Worm (Caenorhabditis elegans) whole organism, L2 larva: ENCODE measurements around the gene C36A4.11.
A peak's percentile ranks its signal among the peaks of the same experiment; 100 is the strongest.

ENCODE experiments used
- aly-2 ChIP-seq: fragments of 150-350 bp; optimal IDR thresholded peaks from 2 replicates; lab custom pipeline; 2014; ENCODE audit warnings: missing biosample characterization, missing genetic modification characterization
- ama-1 ChIP-seq: fragments of 150-350 bp; optimal IDR thresholded peaks from 2 replicates; lab custom pipeline; 2018; ENCODE audit warnings: inconsistent platforms
- ceh-82 ChIP-seq: fragments of 150-350 bp; optimal IDR thresholded peaks from 2 replicates; lab custom pipeline; 2014; ENCODE audit warnings: missing biosample characterization, missing genetic modification characterization
- elt-1 ChIP-seq: fragments of 150-350 bp; optimal IDR thresholded peaks from 2 replicates; lab custom pipeline; 2014; ENCODE audit warnings: missing biosample characterization, missing genetic modification characterization
- elt-3 ChIP-seq: sonication (generic microtip); optimal IDR thresholded peaks from 2 replicates; lab custom pipeline; 2017; ENCODE audit warnings: missing biosample characterization, missing genetic modification characterization
- fos-1 ChIP-seq: fragments of 150-350 bp; optimal IDR thresholded peaks from 2 replicates; lab custom pipeline; 2014; ENCODE audit warnings: missing biosample characterization, missing genetic modification characterization
- lin-13 ChIP-seq: fragments of 150-350 bp; optimal IDR thresholded peaks from 2 replicates; lab custom pipeline; 2014; ENCODE audit warnings: missing biosample characterization, missing genetic modification reagents, missing genetic modification characterization
- lin-39 ChIP-seq: fragments of 150-350 bp; optimal IDR thresholded peaks from 2 replicates; lab custom pipeline; 2014; ENCODE audit warnings: missing biosample characterization, missing genetic modification reagents, missing genetic modification characterization
- nhr-11 ChIP-seq: fragments of 150-350 bp; optimal IDR thresholded peaks from 2 replicates; lab custom pipeline; 2014; ENCODE audit warnings: missing biosample characterization, missing genetic modification characterization
- nhr-237 ChIP-seq: fragments of 150-350 bp; optimal IDR thresholded peaks from 2 replicates; lab custom pipeline; 2014; ENCODE audit warnings: missing biosample characterization, missing genetic modification characterization
- nhr-25 ChIP-seq: fragments of 150-350 bp; sonication (generic microtip); optimal IDR thresholded peaks from 3 replicates; lab custom pipeline; 2014; ENCODE audit warnings: missing biosample characterization, missing genetic modification characterization
- snpc-4 ChIP-seq: fragments of 150-350 bp; optimal IDR thresholded peaks from 2 replicates; lab custom pipeline; 2014; ENCODE audit warnings: missing biosample characterization, missing genetic modification characterization
- unc-55 ChIP-seq: fragments of 150-350 bp; sonication (generic microtip); optimal IDR thresholded peaks from 3 replicates; lab custom pipeline; 2014; ENCODE audit warnings: missing biosample characterization, missing genetic modification reagents, missing genetic modification characterization

DNA sequence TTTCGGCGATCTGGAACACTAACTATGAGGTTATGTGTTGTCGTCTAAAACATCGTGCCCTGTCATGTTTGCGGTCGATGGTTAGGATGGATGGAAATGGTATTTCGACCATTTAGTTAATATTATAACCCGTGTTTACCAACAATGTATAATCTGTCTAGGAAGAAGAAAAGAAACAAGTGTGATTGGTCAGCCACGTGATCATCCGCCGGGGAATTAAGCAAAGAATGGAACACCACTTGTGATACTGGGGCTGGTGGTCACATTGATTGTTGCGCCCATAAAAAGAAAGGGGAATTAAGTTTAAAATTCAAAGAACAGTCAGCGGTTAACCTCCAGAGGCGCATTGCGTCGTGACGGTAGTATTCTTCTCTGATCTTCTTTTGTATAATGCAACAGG lies 35.2 kb downstream of the C36A4.11 start:
- TF ChIP-seq lin-39 (tag; lab: Kevin White, UChicago) (no peak), lin-13 (GFP tag; lab: Kevin White, UChicago) (no peak), nhr-11 (tag; lab: Kevin White, UChicago) (no peak), fos-1 (tag; lab: Kevin White, UChicago) (no peak), ceh-82 (tag; lab: Kevin White, UChicago) (no peak), nhr-25 (tag; lab: Kevin White, UChicago) (peak; percentile 85), ama-1 (no peak), unc-55 (GFP tag; lab: Kevin White, UChicago) (no peak), elt-3 (no peak), nhr-237 (tag; lab: Kevin White, UChicago) (no peak), elt-1 (tag; lab: Kevin White, UChicago) (no peak), aly-2 (tag; lab: Kevin White, UChicago) (no peak), snpc-4 (tag; lab: Kevin White, UChicago) (no peak)
